Fruit fly (Drosophila melanogaster) whole organism, prepupa: Measurements from ENCODE around the gene mag.
A peak's percentile ranks its signal among the peaks of the same experiment; 100 is the strongest.

Source experiments
- CG10631 ChIP-seq: fragments of 200-800 bp; sonication (Bioruptor generic); optimal IDR thresholded peaks from 2 replicates; lab custom pipeline; 2016; ENCODE audit warnings: missing biosample characterization, missing genetic modification characterization
- CG10669 ChIP-seq: fragments of 200-800 bp; sonication (Bioruptor generic); optimal IDR thresholded peaks from 3 replicates; lab custom pipeline; 2018; ENCODE audit warnings: missing biosample characterization, mild to moderate bottlenecking, missing genetic modification characterization, moderate library complexity
- CG11294 ChIP-seq: fragments of 200-800 bp; sonication (Bioruptor generic); IDR thresholded peaks from 2 replicates; pipeline ENCODE4 v1.3.6; 2022; ENCODE audit warnings: missing biosample characterization, missing genetic modification characterization
- CG11762 ChIP-seq: fragments of 200-800 bp; sonication (Bioruptor generic); optimal IDR thresholded peaks from 3 replicates; lab custom pipeline; 2016; ENCODE audit warnings: missing biosample characterization, missing genetic modification characterization; ENCODE audit not compliant: insufficient read depth
- CG15336 ChIP-seq: fragments of 200-800 bp; sonication (Bioruptor generic); IDR thresholded peaks from 2 replicates; pipeline ENCODE4 v1.3.6; 2022; ENCODE audit warnings: missing biosample characterization, missing genetic modification characterization
- CG1621 ChIP-seq: fragments of 200-800 bp; sonication (Bioruptor generic); optimal IDR thresholded peaks from 3 replicates; lab custom pipeline; 2018; ENCODE audit warnings: missing biosample characterization, mild to moderate bottlenecking, missing genetic modification characterization
- CG16779 ChIP-seq: fragments of 200-800 bp; sonication (Bioruptor generic); optimal IDR thresholded peaks from 3 replicates; lab custom pipeline; 2017; ENCODE audit warnings: missing biosample characterization, mild to moderate bottlenecking, missing genetic modification characterization
- CG31627 ChIP-seq: fragments of 200-800 bp; sonication (Bioruptor generic); optimal IDR thresholded peaks from 3 replicates; lab custom pipeline; 2016; ENCODE audit warnings: missing biosample characterization, missing genetic modification characterization
- CG32006 ChIP-seq: fragments of 200-800 bp; sonication (Bioruptor generic); optimal IDR thresholded peaks from 3 replicates; lab custom pipeline; 2017; ENCODE audit warnings: missing biosample characterization, mild to moderate bottlenecking, missing genetic modification characterization
- CG34406 ChIP-seq: fragments of 200-800 bp; sonication (Bioruptor generic); optimal IDR thresholded peaks from 3 replicates; lab custom pipeline; 2016; ENCODE audit warnings: missing biosample characterization, missing genetic modification characterization
- CG4318 ChIP-seq: fragments of 200-800 bp; sonication (Bioruptor generic); optimal IDR thresholded peaks from 3 replicates; lab custom pipeline; 2017; ENCODE audit warnings: missing biosample characterization, mild to moderate bottlenecking, missing genetic modification characterization
- CG6163 ChIP-seq: fragments of 200-800 bp; sonication (Bioruptor generic); IDR thresholded peaks from 3 replicates; pipeline ENCODE4 v1.3.6; 2022; ENCODE audit warnings: missing biosample characterization, missing genetic modification characterization
- CG6276 ChIP-seq: fragments of 200-800 bp; sonication (Bioruptor generic); optimal IDR thresholded peaks from 2 replicates; lab custom pipeline; 2017; ENCODE audit warnings: missing biosample characterization, mild to moderate bottlenecking, missing genetic modification characterization
- CG6792 ChIP-seq: fragments of 200-800 bp; sonication (Bioruptor generic); optimal IDR thresholded peaks from 3 replicates; lab custom pipeline; 2016; ENCODE audit warnings: missing biosample characterization, missing genetic modification characterization
- CG6854 ChIP-seq: fragments of 200-800 bp; sonication (Bioruptor generic); optimal IDR thresholded peaks from 2 replicates; lab custom pipeline; 2017; ENCODE audit warnings: missing biosample characterization, mild to moderate bottlenecking, missing genetic modification characterization
- CG7368 ChIP-seq: fragments of 200-800 bp; sonication (Bioruptor generic); optimal IDR thresholded peaks from 3 replicates; lab custom pipeline; 2016; ENCODE audit warnings: missing biosample characterization, missing genetic modification characterization
- CG8119 ChIP-seq: fragments of 200-800 bp; sonication (Bioruptor generic); IDR thresholded peaks from 3 replicates; pipeline ENCODE4 v1.3.6; 2022; ENCODE audit warnings: missing biosample characterization, missing genetic modification characterization
- CG8319 ChIP-seq: fragments of 200-800 bp; sonication (Bioruptor generic); optimal IDR thresholded peaks from 3 replicates; lab custom pipeline; 2016; ENCODE audit warnings: missing biosample characterization, missing genetic modification characterization
- CG8632 ChIP-seq: fragments of 200-800 bp; sonication (Bioruptor generic); optimal IDR thresholded peaks from 3 replicates; lab custom pipeline; 2016; ENCODE audit warnings: missing biosample characterization, missing genetic modification characterization
- CG9139 ChIP-seq: fragments of 200-800 bp; sonication (Bioruptor generic); optimal IDR thresholded peaks from 3 replicates; lab custom pipeline; 2017; ENCODE audit warnings: missing biosample characterization, mild to moderate bottlenecking, missing genetic modification characterization
- Eip75B ChIP-seq: fragments of 200-800 bp; sonication (Bioruptor generic); optimal IDR thresholded peaks from 3 replicates; lab custom pipeline; 2016; ENCODE audit warnings: missing biosample characterization, missing genetic modification characterization
- Eip78C ChIP-seq: fragments of 200-800 bp; sonication (Bioruptor generic); peaks from one replicate; lab custom pipeline; 2016; ENCODE audit warnings: missing biosample characterization, missing genetic modification characterization
- Ets21C ChIP-seq: fragments of 200-800 bp; sonication (Bioruptor generic); optimal IDR thresholded peaks from 3 replicates; lab custom pipeline; 2016; ENCODE audit warnings: missing biosample characterization, missing genetic modification characterization
- Ets96B ChIP-seq: fragments of 200-800 bp; optimal IDR thresholded peaks from 2 replicates; lab custom pipeline; 2019; ENCODE audit warnings: missing biosample characterization, mild to moderate bottlenecking, missing genetic modification characterization, moderate library complexity
- Gug ChIP-seq: fragments of 200-800 bp; sonication (Bioruptor generic); IDR thresholded peaks from 2 replicates; pipeline ENCODE4 v1.3.6; 2022; ENCODE audit warnings: missing biosample characterization, missing genetic modification characterization
- Lpt ChIP-seq: fragments of 200-800 bp; sonication (Bioruptor generic); optimal IDR thresholded peaks from 3 replicates; lab custom pipeline; 2016; ENCODE audit warnings: missing biosample characterization, missing genetic modification characterization
- Met ChIP-seq: fragments of 200-800 bp; sonication (Bioruptor generic); optimal IDR thresholded peaks from 3 replicates; lab custom pipeline; 2016; ENCODE audit warnings: missing biosample characterization, missing genetic modification characterization
- OdsH ChIP-seq: fragments of 200-800 bp; sonication (Bioruptor generic); optimal IDR thresholded peaks from 3 replicates; lab custom pipeline; 2016; ENCODE audit warnings: missing biosample characterization, missing genetic modification characterization
- Sox102F ChIP-seq: fragments of 200-800 bp; sonication (Bioruptor generic); optimal IDR thresholded peaks from 2 replicates; lab custom pipeline; 2016; ENCODE audit warnings: missing biosample characterization, mild to moderate bottlenecking, missing genetic modification characterization
- Sox14 ChIP-seq: fragments of 200-800 bp; sonication (Bioruptor generic); optimal IDR thresholded peaks from 3 replicates; lab custom pipeline; 2016; ENCODE audit warnings: missing biosample characterization, missing genetic modification characterization
- Sox15 ChIP-seq: fragments of 200-800 bp; sonication (Bioruptor generic); optimal IDR thresholded peaks from 3 replicates; lab custom pipeline; 2016; ENCODE audit warnings: missing biosample characterization, missing genetic modification characterization
- achi ChIP-seq: fragments of 200-800 bp; sonication (Bioruptor generic); optimal IDR thresholded peaks from 3 replicates; lab custom pipeline; 2016; ENCODE audit warnings: missing biosample characterization, missing genetic modification characterization
- acj6 ChIP-seq: fragments of 200-800 bp; sonication (Bioruptor generic); optimal IDR thresholded peaks from 3 replicates; lab custom pipeline; 2016; ENCODE audit warnings: missing biosample characterization, missing genetic modification characterization
- dac ChIP-seq: fragments of 200-800 bp; sonication (Bioruptor generic); optimal IDR thresholded peaks from 2 replicates; lab custom pipeline; 2017; ENCODE audit warnings: missing biosample characterization, mild to moderate bottlenecking, missing genetic modification characterization
- dsx ChIP-seq: fragments of 200-800 bp; optimal IDR thresholded peaks from 3 replicates; lab custom pipeline; 2019; ENCODE audit warnings: missing biosample characterization, mild to moderate bottlenecking, missing genetic modification characterization, moderate library complexity; ENCODE audit not compliant: poor library complexity, severe bottlenecking
- eg ChIP-seq: fragments of 200-800 bp; sonication (Bioruptor generic); IDR thresholded peaks from 3 replicates; pipeline ENCODE4 v1.3.6; 2022; ENCODE audit warnings: missing biosample characterization, missing genetic modification characterization
- fd59A ChIP-seq: fragments of 200-800 bp; sonication (Bioruptor generic); optimal IDR thresholded peaks from 2 replicates; lab custom pipeline; 2017; ENCODE audit warnings: missing biosample characterization, mild to moderate bottlenecking, missing genetic modification characterization, missing genetic modification reagents
- fd85E ChIP-seq: fragments of 200-800 bp; sonication (Bioruptor generic); optimal IDR thresholded peaks from 3 replicates; lab custom pipeline; 2016; ENCODE audit warnings: missing biosample characterization, missing genetic modification characterization
- fkh ChIP-seq: fragments of 200-800 bp; sonication (Bioruptor generic); optimal IDR thresholded peaks from 3 replicates; lab custom pipeline; 2017; ENCODE audit warnings: missing biosample characterization, mild to moderate bottlenecking, missing genetic modification characterization, moderate library complexity
- net ChIP-seq: fragments of 200-800 bp; sonication (Bioruptor generic); optimal IDR thresholded peaks from 3 replicates; lab custom pipeline; 2016; ENCODE audit warnings: missing biosample characterization, missing genetic modification characterization
- pdm3 ChIP-seq: fragments of 200-800 bp; sonication (Bioruptor generic); optimal IDR thresholded peaks from 3 replicates; lab custom pipeline; 2016; ENCODE audit warnings: missing biosample characterization, missing genetic modification characterization
- spab ChIP-seq: fragments of 200-800 bp; sonication (Bioruptor generic); optimal IDR thresholded peaks from 2 replicates; lab custom pipeline; 2017; ENCODE audit warnings: missing biosample characterization, mild to moderate bottlenecking, missing genetic modification characterization, missing genetic modification reagents
- ss ChIP-seq, 2 experiments: fragments of 200-800 bp; sonication (Bioruptor generic); optimal IDR thresholded peaks; 2 replicates in 1 of 2; 3 replicates in 1 of 2; lab custom pipeline; 2017 to 2018; ENCODE audit warnings: mild to moderate bottlenecking in 2 of 2, missing biosample characterization in 2 of 2, missing genetic modification characterization in 2 of 2, moderate library complexity in 1 of 2
- svp ChIP-seq: fragments of 200-800 bp; sonication (Bioruptor generic); peaks from one replicate; lab custom pipeline; 2016; ENCODE audit warnings: missing biosample characterization, missing genetic modification characterization
- topi ChIP-seq: fragments of 200-800 bp; sonication (Bioruptor generic); optimal IDR thresholded peaks from 3 replicates; lab custom pipeline; 2016; ENCODE audit warnings: missing biosample characterization, missing genetic modification characterization
- vri ChIP-seq: fragments of 200-800 bp; sonication (Bioruptor generic); optimal IDR thresholded peaks from 3 replicates; lab custom pipeline; 2016; ENCODE audit warnings: missing biosample characterization, mild to moderate bottlenecking, missing genetic modification characterization

mag gene

dm6 chr3L:20508136-20508635 lies 47.7 kb downstream of the mag start (continued):
- TF ChIP-seq CG32006 (peak; percentile 89), CG6792 (peak; percentile 90), svp (GFP tag; lab: Kevin White, UChicago) (peak; percentile 97), vri (GFP tag; lab: Kevin White, UChicago) (peak; percentile 92), Gug (GFP tag; lab: Robert Waterston, UW) (peak; percentile 90), dsx (GFP tag; lab: Kevin White, UChicago) (peak; percentile 59), topi (GFP tag; lab: Kevin White, UChicago) (peak; percentile 94), Sox15 (peak; percentile 85), CG8319 (peak; percentile 88), ss (GFP tag; optimal IDR thresholded peaks at IDR 0.05; lab: Kevin White, UChicago) (peak; percentile 91 to 92), CG8632 (GFP tag; lab: Kevin White, UChicago) (peak; percentile 90), CG4318 (GFP tag; lab: Kevin White, UChicago) (peak; percentile 82), CG6276 (GFP tag; lab: Kevin White, UChicago) (peak; percentile 83), eg (GFP tag; lab: Robert Waterston, UW) (peak; percentile 91; the same call in 2 of the 3 replicates), Met (GFP tag; lab: Kevin White, UChicago) (peak; percentile 95), CG11294 (peak; percentile 77), OdsH (GFP tag; lab: Kevin White, UChicago) (peak; percentile 92), CG6163 (GFP tag; lab: Robert Waterston, UW) (no peak; the same call in none of the 3 replicates), CG6854 (peak; percentile 80), fd59A (GFP tag; lab: Kevin White, UChicago) (peak; percentile 84), acj6 (GFP tag; lab: Kevin White, UChicago) (peak; percentile 89), CG8119 (GFP tag; lab: Robert Waterston, UW) (no peak; the same call in none of the 3 replicates), Lpt (GFP tag; lab: Kevin White, UChicago) (peak; percentile 85), CG7368 (GFP tag; lab: Kevin White, UChicago) (peak; percentile 88)
- TF ChIP-seq, all 60 proteins: peak for 57

- TF ChIP-seq CG6276 (GFP tag; lab: Kevin White, UChicago): peak; percentile 82
- TF ChIP-seq fkh (GFP tag; lab: Kevin White, UChicago): peak; percentile 71
- peak; percentile 58 for TF ChIP-seq Ets21C (GFP tag; lab: Kevin White, UChicago)
- peak; percentile 60 for TF ChIP-seq CG8319
- peak; percentile 82 for TF ChIP-seq Met (GFP tag; lab: Kevin White, UChicago)
- peak; percentile 59 for TF ChIP-seq CG9139
- peak; percentile 72 for TF ChIP-seq CG10669 (GFP tag; lab: Kevin White, UChicago)
- peak; percentile 84 for TF ChIP-seq net (GFP tag; lab: Kevin White, UChicago)
- TF ChIP-seq Ets96B (tag; lab: Kevin White, UChicago): peak; percentile 69
- peak; percentile 74 for TF ChIP-seq spab (GFP tag; lab: Kevin White, UChicago)
- peak; percentile 96 for TF ChIP-seq Eip78C (GFP tag; lab: Kevin White, UChicago)
- TF ChIP-seq fd85E (GFP tag; lab: Kevin White, UChicago): no peak
- TF ChIP-seq CG15336 (GFP tag; lab: Robert Waterston, UW): peak; percentile 70
- peak; percentile 81 for TF ChIP-seq pdm3 (GFP tag; lab: Kevin White, UChicago)
- peak; percentile 48 for TF ChIP-seq CG1621 (tag; lab: Kevin White, UChicago)
- TF ChIP-seq CG11762 (GFP tag; lab: Kevin White, UChicago): peak; percentile 55
- TF ChIP-seq achi: peak; percentile 78
- peak; percentile 50 for TF ChIP-seq dac (GFP tag; lab: Kevin White, UChicago)
- peak; percentile 82 for TF ChIP-seq Sox102F (GFP tag; lab: Kevin White, UChicago)
- TF ChIP-seq CG10631 (GFP tag; lab: Kevin White, UChicago): peak; percentile 63
- peak; percentile 74; the same call in 2 of the 3 replicates for TF ChIP-seq CG8119 (GFP tag; lab: Robert Waterston, UW)
- TF ChIP-seq CG11294: no peak
- TF ChIP-seq Lpt (GFP tag; lab: Kevin White, UChicago): peak; percentile 67
- TF ChIP-seq vri (GFP tag; lab: Kevin White, UChicago): peak; percentile 69
- peak; percentile 23; the same call in 1 of the 2 replicates for TF ChIP-seq Gug (GFP tag; lab: Robert Waterston, UW)
- TF ChIP-seq CG6792: peak; percentile 75
- TF ChIP-seq CG16779 (tag; lab: Kevin White, UChicago): peak; percentile 82
- peak; percentile 78 for TF ChIP-seq CG34406 (GFP tag; lab: Kevin White, UChicago)
- TF ChIP-seq CG8632 (GFP tag; lab: Kevin White, UChicago): peak; percentile 72
- TF ChIP-seq CG7368 (GFP tag; lab: Kevin White, UChicago): peak; percentile 50
- peak; percentile 86 for TF ChIP-seq Sox14
- peak; percentile 81 for TF ChIP-seq CG31627 (GFP tag; lab: Kevin White, UChicago)
- TF ChIP-seq acj6 (GFP tag; lab: Kevin White, UChicago): peak; percentile 75
- TF ChIP-seq Eip75B (GFP tag; lab: Kevin White, UChicago): peak; percentile 85
These were observed 48.8 kb downstream of the mag start for dm6 chr3L:20509121-20509934.
